Worm (Caenorhabditis elegans) whole organism, L4 larva: ENCODE measurements around the gene fbxb-55.

Experiments
- R02D3.7 ChIP-seq: fragments of 150-350 bp; sonication (generic microtip); optimal IDR thresholded peaks from 3 replicates; lab custom pipeline; 2014; ENCODE audit warnings: missing biosample characterization, missing genetic modification characterization
- Y5F2A.4 ChIP-seq: fragments of 200-800 bp; sonication (Bioruptor generic); optimal IDR thresholded peaks from 2 replicates; lab custom pipeline; 2018; ENCODE audit warnings: mild to moderate bottlenecking, missing genetic modification characterization, missing compliant biosample characterization
- ZK546.5 ChIP-seq, 2 experiments: sonication (generic microtip); optimal IDR thresholded peaks; 2 replicates each; lab custom pipeline; 2017; ENCODE audit warnings: missing biosample characterization in 2 of 2, missing genetic modification characterization in 2 of 2
- ceh-20 ChIP-seq: fragments of 200-800 bp; sonication (Bioruptor generic); IDR thresholded peaks from 2 replicates; pipeline ENCODE4 v1.3.6; 2022; ENCODE audit warnings: missing genetic modification reagents, missing genetic modification characterization, missing compliant biosample characterization
- daf-19 ChIP-seq: fragments of 200-800 bp; sonication (Bioruptor generic); conservative IDR thresholded peaks from 2 replicates; pipeline ENCODE4 v1.3.6; 2022; ENCODE audit warnings: missing genetic modification characterization, missing compliant biosample characterization
- egl-27 ChIP-seq: sonication (generic microtip); optimal IDR thresholded peaks from 3 replicates; lab custom pipeline; 2017; ENCODE audit warnings: missing biosample characterization, missing genetic modification reagents, missing genetic modification characterization
- lin-15B ChIP-seq: fragments of 150-350 bp; sonication (generic microtip); optimal IDR thresholded peaks from 3 replicates; lab custom pipeline; 2014; ENCODE audit warnings: missing biosample characterization, missing genetic modification characterization
- nhr-111 ChIP-seq: fragments of 200-800 bp; sonication (Bioruptor generic); optimal IDR thresholded peaks from 2 replicates; lab custom pipeline; 2018; ENCODE audit warnings: mild to moderate bottlenecking, missing genetic modification characterization, missing compliant biosample characterization
- nhr-28 ChIP-seq: fragments of 150-350 bp; optimal IDR thresholded peaks from 2 replicates; lab custom pipeline; 2014; ENCODE audit warnings: missing biosample characterization, missing genetic modification characterization
- pqm-1 ChIP-seq: sonication (generic microtip); optimal IDR thresholded peaks from 2 replicates; lab custom pipeline; 2017; ENCODE audit warnings: missing biosample characterization, missing genetic modification characterization
- rbr-2 ChIP-seq: sonication (generic microtip); optimal IDR thresholded peaks from 2 replicates; lab custom pipeline; 2016; ENCODE audit warnings: missing genotype, missing genetic modification characterization, missing compliant biosample characterization
- snpc-4 ChIP-seq: fragments of 150-350 bp; optimal IDR thresholded peaks from 2 replicates; lab custom pipeline; 2014; ENCODE audit warnings: missing biosample characterization, missing genetic modification characterization
- zfp-2 ChIP-seq: sonication (generic microtip); optimal IDR thresholded peaks from 2 replicates; lab custom pipeline; 2016; ENCODE audit warnings: mild to moderate bottlenecking, missing genetic modification characterization, missing compliant biosample characterization
- ztf-11 ChIP-seq: fragments of 150-350 bp; optimal IDR thresholded peaks from 2 replicates; lab custom pipeline; 2014; ENCODE audit warnings: missing biosample characterization, missing genetic modification characterization

DNA sequence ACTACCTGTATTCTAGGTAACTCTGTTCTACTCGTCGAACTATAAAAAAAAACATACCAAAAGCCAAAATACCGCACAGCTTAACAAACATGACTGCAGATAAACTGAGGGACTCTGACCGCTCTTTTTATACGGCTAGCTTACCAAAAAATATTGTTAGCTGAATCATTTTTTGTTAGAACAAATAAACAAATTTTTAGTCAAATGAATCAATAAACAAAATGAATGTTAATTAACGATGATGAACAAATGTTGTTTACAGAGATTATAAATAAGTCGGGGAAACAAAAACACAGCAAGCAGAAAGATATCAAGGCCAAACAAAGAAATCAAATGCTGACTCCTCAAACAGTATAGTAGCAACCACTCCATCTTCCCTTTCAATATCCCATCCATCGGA, 5.0 kb upstream of the fbxb-55 start, which contains the start of gene ilys-6:
- TF ChIP-seq Y5F2A.4 (no peak), ztf-11 (no peak), rbr-2 (tag; lab: Kevin White, UChicago) (no peak), ceh-20 (GFP tag; lab: Robert Waterston, UW) (no peak), ZK546.5 (tag; optimal IDR thresholded peaks at IDR 0.05; lab: Kevin White, UChicago) (no peak), snpc-4 (tag; lab: Kevin White, UChicago) (no peak), zfp-2 (no peak), daf-19 (GFP tag; lab: Robert Waterston, UW) (no peak), pqm-1 (tag; lab: Kevin White, UChicago) (no peak), nhr-111 (GFP tag; lab: Kevin White, UChicago) (no peak), nhr-28 (no peak), R02D3.7 (tag; lab: Kevin White, UChicago) (no peak), lin-15B (no peak), egl-27 (tag; lab: Kevin White, UChicago) (no peak)
